Fruit fly (Drosophila melanogaster) whole organism, embryonic: ENCODE data around the gene Neto.

ENCODE experiments used
- Atf-2 ChIP-seq: fragments of 200-800 bp; sonication (Bioruptor generic); optimal IDR thresholded peaks from 2 replicates; lab custom pipeline; 2016; ENCODE audit warnings: missing biosample characterization, missing genetic modification characterization
- Awh ChIP-seq: fragments of 200-800 bp; sonication (Bioruptor generic); IDR thresholded peaks from 2 replicates; pipeline ENCODE4, ENCODE4 v1.3.6; 2022; ENCODE audit warnings: missing biosample characterization, missing genetic modification characterization
- BEAF-32 ChIP-seq: fragments of 200-800 bp; sonication (Bioruptor generic); optimal IDR thresholded peaks from 3 replicates; lab custom pipeline; 2017; ENCODE audit warnings: missing biosample characterization, missing genetic modification characterization, mild to moderate bottlenecking, moderate library complexity, missing genetic modification reagents
- Blimp-1 ChIP-seq: fragments of 200-800 bp; sonication (Bioruptor generic); optimal IDR thresholded peaks from 3 replicates; lab custom pipeline; 2018; ENCODE audit warnings: missing biosample characterization, missing genetic modification characterization, mild to moderate bottlenecking, moderate library complexity, missing genetic modification reagents
- CG10147 ChIP-seq: fragments of 200-800 bp; sonication (Bioruptor generic); optimal IDR thresholded peaks from 2 replicates; lab custom pipeline; 2019; ENCODE audit warnings: missing biosample characterization, mild to moderate bottlenecking, missing genetic modification characterization, moderate library complexity
- CG11504 ChIP-seq: fragments of 200-800 bp; sonication (Bioruptor generic); optimal IDR thresholded peaks from 3 replicates; lab custom pipeline; 2019; ENCODE audit warnings: missing biosample characterization, mild to moderate bottlenecking, missing genetic modification characterization, moderate library complexity
- CG1529 ChIP-seq: fragments of 200-800 bp; sonication (Bioruptor generic); optimal IDR thresholded peaks from 3 replicates; lab custom pipeline; 2018; ENCODE audit warnings: missing biosample characterization, missing genetic modification characterization
- CG1647 ChIP-seq: fragments of 200-800 bp; sonication (Bioruptor generic); optimal IDR thresholded peaks from 3 replicates; lab custom pipeline; 2016; ENCODE audit warnings: missing biosample characterization, missing genetic modification characterization
- CG16815 ChIP-seq: fragments of 200-800 bp; sonication (Bioruptor generic); optimal IDR thresholded peaks from 3 replicates; lab custom pipeline; 2017; ENCODE audit warnings: missing biosample characterization, mild to moderate bottlenecking, missing genetic modification characterization
- CG17328 ChIP-seq: fragments of 200-800 bp; sonication (Bioruptor generic); IDR thresholded peaks from 2 replicates; pipeline ENCODE4 v1.3.6; 2022; ENCODE audit warnings: missing biosample characterization, missing genetic modification characterization
- CG17361 ChIP-seq: fragments of 200-800 bp; sonication (Bioruptor generic); IDR thresholded peaks from 3 replicates; pipeline ENCODE4 v1.3.6; 2022; ENCODE audit warnings: missing biosample characterization, missing genetic modification characterization
- CG18262 ChIP-seq: fragments of 200-800 bp; optimal IDR thresholded peaks from 3 replicates; lab custom pipeline; 2019; ENCODE audit warnings: missing biosample characterization, mild to moderate bottlenecking, missing genetic modification characterization, moderate library complexity
- CG30403 ChIP-seq: fragments of 200-800 bp; sonication (Bioruptor generic); optimal IDR thresholded peaks from 3 replicates; lab custom pipeline; 2016; ENCODE audit warnings: missing biosample characterization, missing genetic modification characterization
- CG3847 ChIP-seq: fragments of 200-800 bp; sonication (Bioruptor generic); IDR thresholded peaks from 2 replicates; pipeline ENCODE4 v1.3.6; 2022; ENCODE audit warnings: missing biosample characterization, missing genetic modification characterization
- CG3995 ChIP-seq: fragments of 200-800 bp; sonication (Bioruptor generic); optimal IDR thresholded peaks from 3 replicates; lab custom pipeline; 2016; ENCODE audit warnings: missing biosample characterization, missing genetic modification characterization
- CG6765 ChIP-seq: fragments of 200-800 bp; sonication (Bioruptor generic); optimal IDR thresholded peaks from 3 replicates; lab custom pipeline; 2017; ENCODE audit warnings: missing biosample characterization, mild to moderate bottlenecking, missing genetic modification characterization
- CG6813 ChIP-seq: fragments of 200-800 bp; sonication (Bioruptor generic); optimal IDR thresholded peaks from 2 replicates; lab custom pipeline; 2017; ENCODE audit warnings: missing biosample characterization, missing genetic modification characterization, mild to moderate bottlenecking, moderate library complexity, missing genetic modification reagents
- CG7786 ChIP-seq: fragments of 200-800 bp; sonication (Bioruptor generic); optimal IDR thresholded peaks from 2 replicates; lab custom pipeline; 2016; ENCODE audit warnings: missing biosample characterization, missing genetic modification characterization
- CG7963 ChIP-seq: fragments of 200-800 bp; sonication (Bioruptor generic); IDR thresholded peaks from 3 replicates; pipeline ENCODE4 v1.3.6; 2022; ENCODE audit warnings: missing biosample characterization, missing genetic modification characterization; ENCODE audit not compliant: partially characterized antibody
- Deaf1 ChIP-seq: fragments of 200-800 bp; optimal IDR thresholded peaks from 3 replicates; lab custom pipeline; 2019; ENCODE audit warnings: missing biosample characterization, mild to moderate bottlenecking, missing genetic modification characterization, moderate library complexity
- Doc2 ChIP-seq: fragments of 200-800 bp; sonication (Bioruptor generic); IDR thresholded peaks from 2 replicates; pipeline ENCODE4 v1.3.6; 2022; ENCODE audit warnings: missing biosample characterization, missing genetic modification characterization
- ERR ChIP-seq: fragments of 200-800 bp; sonication (Bioruptor generic); optimal IDR thresholded peaks from 2 replicates; lab custom pipeline; 2016; ENCODE audit warnings: missing biosample characterization, missing genetic modification characterization
- Fer1 ChIP-seq: fragments of 200-800 bp; sonication (Bioruptor generic); optimal IDR thresholded peaks from 2 replicates; lab custom pipeline; 2017; ENCODE audit warnings: missing biosample characterization, mild to moderate bottlenecking, missing genetic modification characterization
- H15 ChIP-seq: fragments of 200-800 bp; sonication (Bioruptor generic); IDR thresholded peaks from 3 replicates; pipeline ENCODE4 v1.3.6; 2022; ENCODE audit warnings: missing biosample characterization, missing genetic modification characterization
- Med ChIP-seq: fragments of 200-800 bp; sonication (Bioruptor generic); peaks from one replicate; lab custom pipeline; 2016; ENCODE audit warnings: missing biosample characterization, missing genetic modification characterization, mild to moderate bottlenecking, inconsistent platforms, moderate library complexity
- NC2α ChIP-seq: fragments of 200-800 bp; sonication (Bioruptor generic); optimal IDR thresholded peaks from 2 replicates; lab custom pipeline; 2016; ENCODE audit warnings: missing biosample characterization, missing genetic modification characterization
- NC2β ChIP-seq: fragments of 200-800 bp; sonication (Bioruptor generic); optimal IDR thresholded peaks from 2 replicates; lab custom pipeline; 2016; ENCODE audit warnings: missing biosample characterization, missing genetic modification characterization
- Oaz ChIP-seq: fragments of 200-800 bp; sonication (Bioruptor generic); IDR thresholded peaks from 2 replicates; pipeline ENCODE4 v1.3.6; 2022; ENCODE audit warnings: missing biosample characterization, missing genetic modification characterization
- Opbp ChIP-seq: fragments of 200-800 bp; sonication (Bioruptor generic); IDR thresholded peaks from 3 replicates; pipeline ENCODE4 v1.3.6; 2022; ENCODE audit warnings: missing biosample characterization, missing genetic modification characterization; ENCODE audit not compliant: partially characterized antibody
- Scr ChIP-seq: fragments of 200-800 bp; sonication (Bioruptor generic); IDR thresholded peaks from 2 replicates; pipeline ENCODE4 v1.3.6; 2022; ENCODE audit warnings: missing biosample characterization, missing genetic modification characterization; ENCODE audit not compliant: partially characterized antibody
- ara ChIP-seq: fragments of 200-800 bp; sonication (Bioruptor generic); IDR thresholded peaks from 2 replicates; pipeline ENCODE4 v1.3.6; 2022; ENCODE audit warnings: missing biosample characterization, missing genetic modification characterization
- az2 ChIP-seq: fragments of 200-800 bp; sonication (Bioruptor generic); optimal IDR thresholded peaks from 3 replicates; lab custom pipeline; 2016; ENCODE audit warnings: missing biosample characterization, missing genetic modification characterization
- bowl ChIP-seq: fragments of 200-800 bp; sonication (Bioruptor generic); IDR thresholded peaks from 2 replicates; pipeline ENCODE4 v1.3.6; 2022; ENCODE audit warnings: missing biosample characterization, missing genetic modification characterization
- btn ChIP-seq: fragments of 200-800 bp; sonication (Bioruptor generic); optimal IDR thresholded peaks from 2 replicates; lab custom pipeline; 2016; ENCODE audit warnings: missing biosample characterization, missing genetic modification characterization
- chm ChIP-seq: fragments of 200-800 bp; sonication (Bioruptor generic); IDR thresholded peaks from 2 replicates; pipeline ENCODE4 v1.3.6; 2022; ENCODE audit warnings: missing biosample characterization, missing genetic modification characterization
- crp ChIP-seq, 2 experiments: fragments of 200-800 bp; sonication (Bioruptor generic); optimal IDR thresholded peaks; 2 replicates in 1 of 2; 3 replicates in 1 of 2; lab custom pipeline; 2017; ENCODE audit warnings: missing biosample characterization in 2 of 2, missing genetic modification characterization in 2 of 2, mild to moderate bottlenecking in 1 of 2, moderate library complexity in 1 of 2
- ewg ChIP-seq: fragments of 200-800 bp; sonication (Bioruptor generic); optimal IDR thresholded peaks from 3 replicates; lab custom pipeline; 2017; ENCODE audit warnings: mild to moderate bottlenecking, missing biosample characterization, missing genetic modification reagents, missing genetic modification characterization
- gfzf ChIP-seq: fragments of 200-800 bp; sonication (Bioruptor generic); optimal IDR thresholded peaks from 2 replicates; lab custom pipeline; 2016; ENCODE audit warnings: missing biosample characterization, mild to moderate bottlenecking, missing genetic modification characterization, moderate library complexity
- gro ChIP-seq: fragments of 200-800 bp; sonication (Bioruptor generic); optimal IDR thresholded peaks from 2 replicates; lab custom pipeline; 2016; ENCODE audit warnings: missing biosample characterization, missing genetic modification characterization
- hbn ChIP-seq: fragments of 200-800 bp; sonication (Bioruptor generic); IDR thresholded peaks from 2 replicates; pipeline ENCODE4 v1.3.6; 2022; ENCODE audit warnings: missing biosample characterization, missing genetic modification characterization; ENCODE audit not compliant: partially characterized antibody
- lab ChIP-seq: fragments of 200-800 bp; sonication (Bioruptor generic); optimal IDR thresholded peaks from 3 replicates; lab custom pipeline; 2017; ENCODE audit warnings: missing biosample characterization, missing genetic modification characterization, mild to moderate bottlenecking, moderate library complexity, missing genetic modification reagents
- pan ChIP-seq, 4 experiments: fragments of >200 bp in 3 of 4; fragments of 200-800 bp in 1 of 4; sonication (Bioruptor generic) in 1 of 4; optimal IDR thresholded peaks in 3 of 4; IDR thresholded peaks in 1 of 4; 2 replicates each; pipeline versions ENCODE4 v1.3.6 to Lab custom; 2017 to 2022; ENCODE audit warnings: missing biosample characterization in 2 of 4, missing genetic modification characterization in 2 of 4, mixed read lengths in 1 of 4
- phol ChIP-seq: fragments of 200-800 bp; sonication (Bioruptor generic); optimal IDR thresholded peaks from 3 replicates; lab custom pipeline; 2018; ENCODE audit warnings: missing biosample characterization, mild to moderate bottlenecking, missing genetic modification characterization, moderate library complexity
- run ChIP-seq: fragments of 200-800 bp; sonication (Bioruptor generic); optimal IDR thresholded peaks from 3 replicates; lab custom pipeline; 2018; ENCODE audit warnings: missing biosample characterization, mild to moderate bottlenecking, missing genetic modification characterization
- seq ChIP-seq: fragments of 200-800 bp; sonication (Bioruptor generic); IDR thresholded peaks from 2 replicates; pipeline ENCODE4 v1.3.6; 2022; ENCODE audit warnings: missing biosample characterization, missing genetic modification characterization
- sima ChIP-seq: fragments of 200-800 bp; sonication (Bioruptor generic); optimal IDR thresholded peaks from 2 replicates; lab custom pipeline; 2016; ENCODE audit warnings: missing biosample characterization, missing genetic modification characterization
- sisA ChIP-seq: fragments of 200-800 bp; sonication (Bioruptor generic); IDR thresholded peaks from 2 replicates; pipeline ENCODE4 v1.3.6; 2022; ENCODE audit warnings: missing biosample characterization, missing genetic modification characterization
- sqz ChIP-seq: fragments of 200-800 bp; sonication (Bioruptor generic); optimal IDR thresholded peaks from 3 replicates; lab custom pipeline; 2018; ENCODE audit warnings: missing biosample characterization, mild to moderate bottlenecking, missing genetic modification characterization
- stwl ChIP-seq: fragments of 200-800 bp; sonication (Bioruptor generic); optimal IDR thresholded peaks from 3 replicates; lab custom pipeline; 2018; ENCODE audit warnings: missing biosample characterization, mild to moderate bottlenecking, missing genetic modification characterization, moderate library complexity
- tup ChIP-seq: fragments of 200-800 bp; sonication (Bioruptor generic); optimal IDR thresholded peaks from 2 replicates; lab custom pipeline; 2016; ENCODE audit warnings: missing biosample characterization, mild to moderate bottlenecking, missing genetic modification characterization, moderate library complexity

Neto gene

dm6 chrX:13572382-13572781, 126.7 kb downstream of the Neto start (continued):
- TF ChIP-seq lab (GFP tag; lab: Kevin White, UChicago) (peak; percentile 58), az2 (GFP tag; lab: Kevin White, UChicago) (peak; percentile 61), ara (peak; percentile 44; the same call in 1 of the 2 replicates), H15 (GFP tag; lab: Robert Waterston, UW) (no peak), gro (GFP tag; lab: Kevin White, UChicago) (no peak), CG30403 (GFP tag; lab: Kevin White, UChicago) (peak; percentile 64), ERR (no peak), ewg (peak; percentile 31), pan (optimal IDR thresholded peaks at IDR 0.05; lab: Kevin White, UChicago) (no peak), pan (GFP tag; optimal IDR thresholded peaks at IDR 0.05 in 1 of 2, IDR thresholded peaks at IDR 0.05 in 1 of 2) (peak in 1 of 2 experiments; percentile 6), Med (GFP tag; lab: Kevin White, UChicago) (peak; percentile 88), sisA (GFP tag; lab: Robert Waterston, UW) (peak; percentile 24; the same call in 1 of the 2 replicates), Oaz (GFP tag; lab: Robert Waterston, UW) (no peak), Awh (peak; percentile 11; the same call in 1 of the 2 replicates), Atf-2 (GFP tag; lab: Kevin White, UChicago) (peak; percentile 54), CG18262 (tag; lab: Kevin White, UChicago) (peak; percentile 74), crp (GFP tag; optimal IDR thresholded peaks at IDR 0.05; lab: Kevin White, UChicago) (no peak), seq (peak; percentile 57), Fer1 (GFP tag; lab: Kevin White, UChicago) (peak; percentile 70), run (tag; lab: Kevin White, UChicago) (no peak), CG17328 (GFP tag; lab: Robert Waterston, UW) (peak; percentile 34; the same call in 1 of the 2 replicates), bowl (GFP tag; lab: Robert Waterston, UW) (no peak), sqz (GFP tag; lab: Kevin White, UChicago) (no peak), Blimp-1 (GFP tag; lab: Kevin White, UChicago) (peak; percentile 73), btn (GFP tag; lab: Kevin White, UChicago) (no peak), tup (GFP tag; lab: Kevin White, UChicago) (no peak), stwl (tag; lab: Kevin White, UChicago) (no peak), phol (tag; lab: Kevin White, UChicago) (peak; percentile 77), CG7786 (GFP tag; lab: Kevin White, UChicago) (peak; percentile 31), gfzf (GFP tag; lab: Kevin White, UChicago) (no peak), CG6765 (no peak), CG11504 (tag; lab: Kevin White, UChicago) (peak; percentile 80), NC2α (GFP tag; lab: Kevin White, UChicago) (no peak), CG3847 (GFP tag; lab: Robert Waterston, UW) (peak; percentile 32; the same call in 1 of the 2 replicates), Doc2 (GFP tag; lab: Robert Waterston, UW) (no peak), Deaf1 (tag; lab: Kevin White, UChicago) (peak; percentile 1), CG3995 (GFP tag; lab: Kevin White, UChicago) (no peak), CG1529 (GFP tag; lab: Kevin White, UChicago) (peak; percentile 43), Scr (GFP tag; lab: Robert Waterston, UW) (no peak), sima (GFP tag; lab: Kevin White, UChicago) (no peak), CG10147 (GFP tag; lab: Kevin White, UChicago) (peak; percentile 43), CG7963 (GFP tag; lab: Robert Waterston, UW) (no peak), CG16815 (GFP tag; lab: Kevin White, UChicago) (peak; percentile 30), CG6813 (no peak), Opbp (GFP tag; lab: Robert Waterston, UW) (no peak), BEAF-32 (GFP tag; lab: Kevin White, UChicago) (no peak), NC2β (GFP tag; lab: Kevin White, UChicago) (peak; percentile 0), hbn (GFP tag; lab: Robert Waterston, UW) (no peak), CG1647 (GFP tag; lab: Kevin White, UChicago) (no peak), chm (GFP tag; lab: Robert Waterston, UW) (no peak), CG17361 (peak; percentile 78)
